Worm (Caenorhabditis elegans) whole organism, L1 larva: ENCODE results near the gene C07E3.10.
A peak's percentile ranks its signal among the peaks of the same experiment; 100 is the strongest.

ENCODE experiments used
- C16A3.4 ChIP-seq: fragments of 150-350 bp; optimal IDR thresholded peaks from 2 replicates; lab custom pipeline; 2014; ENCODE audit warnings: missing biosample characterization, missing genetic modification characterization
- C34B4.2 ChIP-seq: sonication (generic microtip); optimal IDR thresholded peaks from 2 replicates; lab custom pipeline; 2017; ENCODE audit warnings: mild to moderate bottlenecking, missing genetic modification characterization, missing compliant biosample characterization
- F16B12.6 ChIP-seq: fragments of 150-350 bp; optimal IDR thresholded peaks from 2 replicates; lab custom pipeline; 2014; ENCODE audit warnings: missing biosample characterization, missing genetic modification characterization
- Y116A8C.19 ChIP-seq: sonication (generic microtip); optimal IDR thresholded peaks from 2 replicates; lab custom pipeline; 2016; ENCODE audit warnings: missing compliant biosample characterization, missing genetic modification characterization, borderline replicate concordance
- aha-1 ChIP-seq: fragments of 150-350 bp; optimal IDR thresholded peaks from 2 replicates; lab custom pipeline; 2014; ENCODE audit warnings: missing biosample characterization, missing genetic modification characterization
- alr-1 ChIP-seq: fragments of 200-800 bp; sonication (Bioruptor generic); optimal IDR thresholded peaks from 2 replicates; lab custom pipeline; 2018; ENCODE audit warnings: borderline replicate concordance, mild to moderate bottlenecking, missing genetic modification characterization, missing compliant biosample characterization
- aly-2 ChIP-seq: fragments of 150-350 bp; optimal IDR thresholded peaks from 2 replicates; lab custom pipeline; 2014; ENCODE audit warnings: missing biosample characterization, missing genetic modification characterization
- ama-1 ChIP-seq: fragments of 150-350 bp; optimal IDR thresholded peaks from 2 replicates; lab custom pipeline; 2014
- blmp-1 ChIP-seq: fragments of 150-350 bp; optimal IDR thresholded peaks from 2 replicates; lab custom pipeline; 2014; ENCODE audit warnings: missing biosample characterization, missing genetic modification characterization
- ceh-88 ChIP-seq: fragments of 200-800 bp; sonication (Bioruptor generic); IDR thresholded peaks from 2 replicates; pipeline ENCODE4 v1.3.6; 2022; ENCODE audit warnings: missing genetic modification characterization, missing compliant biosample characterization
- ceh-90 ChIP-seq: sonication (generic microtip); optimal IDR thresholded peaks from 2 replicates; lab custom pipeline; 2016; ENCODE audit warnings: missing genetic modification characterization, missing compliant biosample characterization
- dpl-1 ChIP-seq, 3 experiments: fragments of 150-350 bp in 2 of 3; sonication (generic microtip) in 1 of 3; optimal IDR thresholded peaks; 2 replicates each; lab custom pipeline; 2014 to 2017; ENCODE audit warnings: missing biosample characterization in 3 of 3, missing genetic modification characterization in 3 of 3, missing genetic modification reagents in 3 of 3
- efl-1 ChIP-seq, 4 experiments: fragments of 150-350 bp; optimal IDR thresholded peaks in 3 of 4; peaks in 1 of 4; 1 replicate in 1 of 4; 2 replicates in 3 of 4; lab custom pipeline; 2014; ENCODE audit warnings: missing biosample characterization in 2 of 4, missing genetic modification characterization in 2 of 4, missing genetic modification reagents in 2 of 4
- egl-13 ChIP-seq: sonication (generic microtip); optimal IDR thresholded peaks from 2 replicates; lab custom pipeline; 2016; ENCODE audit warnings: missing genotype, missing genetic modification reagents, missing genetic modification characterization, missing compliant biosample characterization
- elt-2 ChIP-seq: sonication (generic microtip); optimal IDR thresholded peaks from 2 replicates; lab custom pipeline; 2016; ENCODE audit warnings: missing genetic modification characterization, mild to moderate bottlenecking, inconsistent platforms, missing compliant biosample characterization, missing genetic modification reagents
- elt-3 ChIP-seq, 6 experiments: fragments of 150-350 bp in 1 of 6; sonication (generic microtip); optimal IDR thresholded peaks; 2 replicates each; lab custom pipeline; 2017 to 2018; ENCODE audit warnings: missing biosample characterization in 6 of 6, missing genetic modification characterization in 6 of 6, inconsistent platforms in 1 of 6
- ets-5 ChIP-seq: fragments of 200-800 bp; sonication (Bioruptor generic); IDR thresholded peaks from 2 replicates; pipeline ENCODE4 v1.3.6; 2022; ENCODE audit warnings: missing genetic modification characterization, missing compliant biosample characterization
- fkh-4 ChIP-seq: sonication (generic microtip); optimal IDR thresholded peaks from 2 replicates; lab custom pipeline; 2016; ENCODE audit warnings: missing compliant biosample characterization, missing genetic modification characterization, borderline replicate concordance
- fkh-8 ChIP-seq: sonication (generic microtip); optimal IDR thresholded peaks from 2 replicates; lab custom pipeline; 2016; ENCODE audit warnings: mild to moderate bottlenecking, missing genetic modification characterization, missing compliant biosample characterization
- fos-1 ChIP-seq: fragments of 150-350 bp; optimal IDR thresholded peaks from 2 replicates; lab custom pipeline; 2014; ENCODE audit warnings: missing biosample characterization, missing genetic modification characterization
- hpl-2 ChIP-seq: fragments of 150-350 bp; optimal IDR thresholded peaks from 2 replicates; lab custom pipeline; 2014; ENCODE audit warnings: missing biosample characterization, missing genetic modification reagents, missing genetic modification characterization
- isw-1 ChIP-seq: fragments of 200-800 bp; sonication (Bioruptor generic); IDR thresholded peaks from 2 replicates; pipeline ENCODE4 v1.3.6; 2022; ENCODE audit warnings: missing genetic modification characterization, missing compliant biosample characterization
- jun-1 ChIP-seq: fragments of 150-350 bp; optimal IDR thresholded peaks from 2 replicates; lab custom pipeline; 2014; ENCODE audit warnings: missing biosample characterization, missing genetic modification reagents, missing genetic modification characterization
- lin-14 ChIP-seq: fragments of 200-800 bp; sonication (Bioruptor generic); optimal IDR thresholded peaks from 2 replicates; lab custom pipeline; 2018; ENCODE audit warnings: mild to moderate bottlenecking, missing genetic modification characterization, moderate library complexity, missing compliant biosample characterization
- lin-15B ChIP-seq: fragments of 150-350 bp; sonication (generic microtip); optimal IDR thresholded peaks from 3 replicates; lab custom pipeline; 2014; ENCODE audit warnings: missing biosample characterization, missing genetic modification characterization
- lir-3 ChIP-seq: sonication (generic microtip); optimal IDR thresholded peaks from 2 replicates; lab custom pipeline; 2016; ENCODE audit warnings: mild to moderate bottlenecking, missing genetic modification characterization, moderate library complexity, missing compliant biosample characterization; ENCODE audit not compliant: poor library complexity
- mab-9 ChIP-seq: fragments of 200-800 bp; sonication (Bioruptor generic); IDR thresholded peaks from 2 replicates; pipeline ENCODE4 v1.3.6; 2022; ENCODE audit warnings: missing genetic modification reagents, missing genetic modification characterization, missing compliant biosample characterization
- mep-1 ChIP-seq: fragments of 150-350 bp; optimal IDR thresholded peaks from 2 replicates; lab custom pipeline; 2014; ENCODE audit warnings: missing biosample characterization, missing genetic modification characterization
- nhr-11 ChIP-seq: fragments of 150-350 bp; optimal IDR thresholded peaks from 2 replicates; lab custom pipeline; 2014; ENCODE audit warnings: missing biosample characterization, missing genetic modification characterization
- nhr-19 ChIP-seq: fragments of 200-800 bp; sonication (Bioruptor generic); conservative IDR thresholded peaks from 2 replicates; pipeline ENCODE4 v1.3.6; 2022; ENCODE audit warnings: missing genetic modification characterization, missing compliant biosample characterization
- nhr-20 ChIP-seq: sonication (generic microtip); optimal IDR thresholded peaks from 2 replicates; lab custom pipeline; 2016; ENCODE audit warnings: mild to moderate bottlenecking, missing genetic modification characterization, missing compliant biosample characterization
- nhr-237 ChIP-seq: fragments of 150-350 bp; optimal IDR thresholded peaks from 2 replicates; lab custom pipeline; 2014; ENCODE audit warnings: missing biosample characterization, missing genetic modification characterization
- nhr-28 ChIP-seq: fragments of 150-350 bp; optimal IDR thresholded peaks from 2 replicates; lab custom pipeline; 2014; ENCODE audit warnings: missing biosample characterization, missing genetic modification characterization
- nhr-77 ChIP-seq: fragments of 150-350 bp; optimal IDR thresholded peaks from 2 replicates; lab custom pipeline; 2014; ENCODE audit warnings: missing biosample characterization, missing genetic modification characterization
- nhr-84 ChIP-seq: sonication (generic microtip); optimal IDR thresholded peaks from 2 replicates; lab custom pipeline; 2017; ENCODE audit warnings: missing biosample characterization, missing genetic modification characterization
- nhr-85 ChIP-seq: sonication (generic microtip); peaks from one replicate; lab custom pipeline; 2016; ENCODE audit warnings: missing genetic modification characterization, inconsistent platforms, missing compliant biosample characterization
- nhr-90 ChIP-seq: sonication (generic microtip); optimal IDR thresholded peaks from 2 replicates; lab custom pipeline; 2016; ENCODE audit warnings: mild to moderate bottlenecking, missing genetic modification characterization, missing compliant biosample characterization; ENCODE audit not compliant: poor library complexity
- pqm-1 ChIP-seq: sonication (generic microtip); optimal IDR thresholded peaks from 3 replicates; lab custom pipeline; 2017; ENCODE audit warnings: missing biosample characterization, missing genetic modification characterization
- rnt-1 ChIP-seq: sonication (generic microtip); optimal IDR thresholded peaks from 2 replicates; lab custom pipeline; 2016; ENCODE audit warnings: mild to moderate bottlenecking, missing genetic modification characterization, moderate library complexity, missing compliant biosample characterization
- skn-1 ChIP-seq: fragments of 150-350 bp; optimal IDR thresholded peaks from 2 replicates; lab custom pipeline; 2014; ENCODE audit warnings: missing biosample characterization, missing genetic modification characterization
- snpc-4 ChIP-seq: fragments of 150-350 bp; optimal IDR thresholded peaks from 2 replicates; lab custom pipeline; 2014; ENCODE audit warnings: missing biosample characterization, missing genetic modification characterization
- sptf-1 ChIP-seq: fragments of 150-350 bp; optimal IDR thresholded peaks from 2 replicates; lab custom pipeline; 2014; ENCODE audit warnings: missing biosample characterization, missing genetic modification characterization
- swsn-7 ChIP-seq: sonication (generic microtip); optimal IDR thresholded peaks from 2 replicates; lab custom pipeline; 2016; ENCODE audit warnings: missing genetic modification characterization, missing compliant biosample characterization
- tlp-1 ChIP-seq: fragments of 150-350 bp; optimal IDR thresholded peaks from 2 replicates; lab custom pipeline; 2014; ENCODE audit warnings: missing biosample characterization, missing genetic modification characterization
- unc-130 ChIP-seq: fragments of 150-350 bp; optimal IDR thresholded peaks from 2 replicates; lab custom pipeline; 2017; ENCODE audit warnings: missing biosample characterization, missing genetic modification characterization, inconsistent platforms
- unc-30 ChIP-seq: sonication (generic microtip); optimal IDR thresholded peaks from 2 replicates; lab custom pipeline; 2017; ENCODE audit warnings: missing biosample characterization, missing genetic modification characterization
- unc-62 ChIP-seq: fragments of 150-350 bp; optimal IDR thresholded peaks from 2 replicates; lab custom pipeline; 2014; ENCODE audit warnings: missing biosample characterization, missing genetic modification reagents, missing genetic modification characterization
- unc-86 ChIP-seq: sonication (generic microtip); optimal IDR thresholded peaks from 2 replicates; lab custom pipeline; 2016; ENCODE audit warnings: missing genetic modification characterization, missing compliant biosample characterization
- unc-98 ChIP-seq: fragments of 200-800 bp; sonication (Bioruptor generic); IDR thresholded peaks from 2 replicates; pipeline ENCODE4 v1.3.6; 2022; ENCODE audit warnings: missing genetic modification characterization, missing compliant biosample characterization
- ztf-4 ChIP-seq: fragments of 150-350 bp; optimal IDR thresholded peaks from 2 replicates; lab custom pipeline; 2014; ENCODE audit warnings: missing biosample characterization, missing genetic modification characterization

The C07E3.10 gene

DNA sequence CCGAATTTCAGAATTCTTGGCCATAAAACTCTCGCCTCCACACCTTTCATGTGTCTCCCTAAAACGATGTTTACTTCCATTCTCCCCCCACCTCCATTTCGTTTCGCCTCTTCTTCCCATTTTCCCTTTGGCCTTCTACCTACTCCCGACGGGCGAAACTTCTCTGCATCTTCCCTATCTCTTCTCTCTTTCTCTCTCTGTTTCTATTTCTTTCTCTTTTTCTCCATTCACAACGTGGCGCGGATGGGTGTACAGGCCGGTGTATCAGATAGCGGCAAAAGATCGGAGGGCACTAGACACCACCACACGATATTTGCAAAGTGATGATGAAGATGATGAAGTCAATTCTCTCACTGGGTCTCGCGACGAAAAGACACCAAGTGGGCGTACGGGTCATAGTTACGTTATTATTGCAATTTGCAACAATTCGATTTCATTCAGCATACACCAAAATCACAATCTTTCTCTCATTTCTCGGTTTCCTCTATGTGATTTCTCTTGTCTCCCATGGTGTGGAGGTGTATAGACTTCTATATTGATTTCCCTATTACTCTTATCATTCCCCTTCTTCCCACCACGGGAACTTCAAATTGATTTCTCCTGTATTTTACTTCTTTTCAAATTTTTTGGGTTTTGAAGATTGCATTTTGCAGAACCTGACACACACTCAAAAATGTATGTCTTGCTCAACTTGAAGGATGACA, 38.7 kb downstream of the C07E3.10 start, which contains the start of gene ztf-27 (continued):
- TF ChIP-seq elt-2 (no peak), pqm-1 (no peak), mep-1 (tag; lab: Kevin White, UChicago) (peak; percentile 55), nhr-28 (no peak), elt-3 (tag; optimal IDR thresholded peaks at IDR 0.05; lab: Kevin White, UChicago) (peak in 2 of 6 experiments; percentile 38 to 42), aly-2 (tag; lab: Kevin White, UChicago) (no peak), efl-1 (optimal IDR thresholded peaks at IDR 0.05; lab: Kevin White, UChicago) (peak; percentile 18 to 22), efl-1 (GFP tag; optimal IDR thresholded peaks at IDR 0.05 in 1 of 2; lab: Kevin White, UChicago) (peak in 1 of 2 experiments; percentile 92), hpl-2 (GFP tag; lab: Kevin White, UChicago) (no peak), swsn-7 (peak; percentile 14), nhr-20 (tag; lab: Kevin White, UChicago) (peak; percentile 64), blmp-1 (tag; lab: Kevin White, UChicago) (peak; percentile 82), ets-5 (no peak), unc-98 (GFP tag; lab: Robert Waterston, UW) (no peak), nhr-11 (no peak), mab-9 (GFP tag; lab: Robert Waterston, UW) (no peak), lin-15B (tag; lab: Kevin White, UChicago) (no peak), snpc-4 (tag; lab: Kevin White, UChicago) (no peak), fos-1 (tag; lab: Kevin White, UChicago) (no peak), tlp-1 (tag; lab: Kevin White, UChicago) (no peak), unc-130 (no peak), jun-1 (tag; lab: Kevin White, UChicago) (peak; percentile 28), skn-1 (tag; lab: Kevin White, UChicago) (peak; percentile 30), dpl-1 (GFP tag; optimal IDR thresholded peaks at IDR 0.05; lab: Kevin White, UChicago) (no peak), lir-3 (peak; percentile 18), F16B12.6 (no peak), fkh-4 (tag; lab: Kevin White, UChicago) (no peak), alr-1 (no peak), nhr-77 (tag; lab: Kevin White, UChicago) (no peak), unc-30 (tag; lab: Kevin White, UChicago) (no peak), C16A3.4 (tag; lab: Kevin White, UChicago) (no peak), nhr-85 (tag; lab: Kevin White, UChicago) (peak; percentile 88), nhr-84 (tag; lab: Kevin White, UChicago) (no peak), ztf-4 (no peak)

DNA sequence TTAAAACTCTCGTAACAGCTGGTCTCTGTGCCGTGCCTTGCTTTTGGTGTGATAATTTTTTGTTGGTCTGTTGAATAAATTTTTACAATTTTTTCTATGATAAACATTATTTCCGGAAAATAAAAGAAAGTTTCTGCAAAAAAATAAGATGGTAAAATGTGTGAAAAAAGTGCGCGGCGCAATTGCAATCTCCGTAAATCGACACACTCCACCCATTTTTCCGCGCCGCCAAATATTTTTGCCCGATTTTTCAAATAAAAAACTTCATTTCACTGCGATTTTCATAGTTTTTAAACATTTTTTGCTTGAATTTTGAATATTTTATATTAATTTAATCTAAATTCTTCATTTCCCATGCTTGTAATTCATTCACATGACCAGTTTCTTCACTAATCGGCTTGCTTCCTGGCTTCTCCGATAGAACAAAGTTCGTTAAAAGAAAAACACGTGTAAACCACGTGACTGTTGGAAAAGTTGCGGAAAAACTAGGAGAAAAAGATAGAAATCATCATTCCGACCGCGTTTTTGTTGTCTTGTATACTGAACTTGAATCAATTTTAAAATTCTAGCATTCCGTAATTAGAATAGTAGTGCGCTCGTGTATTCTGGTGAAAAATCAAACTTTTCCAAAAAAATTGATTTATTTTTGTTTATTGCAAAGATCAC, 42.0 kb downstream of the C07E3.10 start:
- TF ChIP-seq nhr-84 (tag; lab: Kevin White, UChicago) (no peak), alr-1 (no peak), ceh-88 (0 out of 2 replicates have a peak, but pooled peaks have one; percentile 20), ztf-4 (no peak), blmp-1 (tag; lab: Kevin White, UChicago) (peak; percentile 56), ceh-90 (no peak), fkh-8 (peak; percentile 63), F16B12.6 (no peak), nhr-19 (GFP tag; lab: Robert Waterston, UW) (peak; percentile 82), nhr-237 (tag; lab: Kevin White, UChicago) (no peak), efl-1 (optimal IDR thresholded peaks at IDR 0.05; lab: Kevin White, UChicago) (peak; percentile 45 to 73), efl-1 (GFP tag; optimal IDR thresholded peaks at IDR 0.05 in 1 of 2; lab: Kevin White, UChicago) (peak; percentile 66 to 96), pqm-1 (no peak), lin-14 (peak; percentile 85), rnt-1 (tag; lab: Kevin White, UChicago) (peak; percentile 73), sptf-1 (tag; lab: Kevin White, UChicago) (no peak), isw-1 (GFP tag; lab: Robert Waterston, UW) (peak; percentile 52), mep-1 (tag; lab: Kevin White, UChicago) (peak; percentile 73), hpl-2 (GFP tag; lab: Kevin White, UChicago) (no peak), swsn-7 (peak; percentile 80), Y116A8C.19 (no peak), C34B4.2 (tag; lab: Kevin White, UChicago) (no peak), aha-1 (tag; lab: Kevin White, UChicago) (no peak), unc-86 (peak; percentile 66), nhr-90 (tag; lab: Kevin White, UChicago) (peak; percentile 70), unc-62 (no peak), ama-1 (peak; percentile 16), egl-13 (tag; lab: Kevin White, UChicago) (peak; percentile 55)
